Worm (Caenorhabditis elegans) whole organism, late embryonic: ENCODE data around the gene clec-128.

ENCODE experiments used
- F13H6.1 ChIP-seq: sonication (generic microtip); optimal IDR thresholded peaks from 2 replicates; lab custom pipeline; 2016; ENCODE audit warnings: missing genetic modification characterization, missing compliant biosample characterization
- ama-1 ChIP-seq: fragments of 150-350 bp; optimal IDR thresholded peaks from 2 replicates; lab custom pipeline; 2014
- ceh-45 ChIP-seq: fragments of 200-800 bp; sonication (Bioruptor generic); IDR thresholded peaks from 2 replicates; pipeline ENCODE4 v1.3.6; 2022; ENCODE audit warnings: missing genetic modification reagents, missing genetic modification characterization, missing compliant biosample characterization
- ceh-48 ChIP-seq: sonication (generic microtip); optimal IDR thresholded peaks from 2 replicates; lab custom pipeline; 2016; ENCODE audit warnings: missing genetic modification characterization, inconsistent platforms, missing compliant biosample characterization
- dve-1 ChIP-seq: sonication (generic microtip); optimal IDR thresholded peaks from 2 replicates; lab custom pipeline; 2017; ENCODE audit warnings: antibody characterized with exemption, mild to moderate bottlenecking, missing genetic modification characterization, missing compliant biosample characterization
- pha-4 ChIP-seq: fragments of 150-350 bp; optimal IDR thresholded peaks from 2 replicates; lab custom pipeline; 2018; ENCODE audit warnings: missing biosample characterization, missing genetic modification reagents, missing genetic modification characterization
- unc-86 ChIP-seq: sonication (generic microtip); optimal IDR thresholded peaks from 2 replicates; lab custom pipeline; 2016; ENCODE audit warnings: missing genetic modification characterization, missing compliant biosample characterization

ce11 chrII:3567066-3567465, 3.8 kb downstream of the clec-128 start:
- no peak for TF ChIP-seq ama-1 (lab: Kevin White, UChicago)
- no peak for TF ChIP-seq dve-1 (tag; lab: Kevin White, UChicago)
- no peak for TF ChIP-seq F13H6.1
- no peak for TF ChIP-seq unc-86
- no peak for TF ChIP-seq pha-4 (tag; lab: Kevin White, UChicago)
- no peak for TF ChIP-seq ceh-45
- no peak for TF ChIP-seq ceh-48 (tag; lab: Kevin White, UChicago)
